Fruit fly (Drosophila melanogaster) whole organism, pupa: Measurements from ENCODE around the gene Cpsf5.

Experiments used
- CG10348 ChIP-seq: fragments of 200-800 bp; sonication (Bioruptor generic); IDR thresholded peaks from 2 replicates; pipeline ENCODE4 v1.3.6; 2022; ENCODE audit warnings: missing biosample characterization, missing genetic modification characterization
- CG15710 ChIP-seq: fragments of 200-800 bp; sonication (Bioruptor generic); optimal IDR thresholded peaks from 2 replicates; lab custom pipeline; 2018; ENCODE audit warnings: missing biosample characterization, mild to moderate bottlenecking, missing genetic modification characterization, moderate library complexity
- CG17806 ChIP-seq: fragments of 200-800 bp; sonication (Bioruptor generic); optimal IDR thresholded peaks from 2 replicates; lab custom pipeline; 2018; ENCODE audit warnings: missing biosample characterization, mild to moderate bottlenecking, missing genetic modification characterization, moderate library complexity
- CG8301 ChIP-seq: fragments of 200-800 bp; sonication (Bioruptor generic); optimal IDR thresholded peaks from 2 replicates; lab custom pipeline; 2018; ENCODE audit warnings: missing biosample characterization, mild to moderate bottlenecking, missing genetic modification characterization
- CG9948 ChIP-seq: fragments of 200-800 bp; sonication (Bioruptor generic); optimal IDR thresholded peaks from 2 replicates; lab custom pipeline; 2018; ENCODE audit warnings: missing biosample characterization, mild to moderate bottlenecking, missing genetic modification characterization, moderate library complexity
- EcR ChIP-seq: fragments of 200-800 bp; sonication (Bioruptor generic); optimal IDR thresholded peaks from 3 replicates; lab custom pipeline; 2019; ENCODE audit warnings: missing biosample characterization, missing genetic modification characterization, mild to moderate bottlenecking, moderate library complexity, missing genetic modification reagents
- Ets98B ChIP-seq: fragments of 200-800 bp; sonication (Bioruptor generic); IDR thresholded peaks from 2 replicates; pipeline ENCODE4 v1.3.6; 2022; ENCODE audit warnings: missing biosample characterization, missing genetic modification characterization
- Pif1A ChIP-seq: fragments of 200-800 bp; sonication (Bioruptor generic); optimal IDR thresholded peaks from 3 replicates; lab custom pipeline; 2016; ENCODE audit warnings: missing biosample characterization, missing genetic modification characterization
- Pif1B ChIP-seq: fragments of 200-800 bp; sonication (Bioruptor generic); optimal IDR thresholded peaks from 3 replicates; lab custom pipeline; 2016; ENCODE audit warnings: missing biosample characterization, missing genetic modification characterization
- Snoo ChIP-seq: fragments of 200-800 bp; sonication (Bioruptor generic); optimal IDR thresholded peaks from 3 replicates; lab custom pipeline; 2017; ENCODE audit warnings: missing biosample characterization, mild to moderate bottlenecking, missing genetic modification characterization, inconsistent platforms

- TF ChIP-seq CG10348 (GFP tag; lab: Robert Waterston, UW) (no peak), CG9948 (tag; lab: Kevin White, UChicago) (no peak), CG15710 (tag; lab: Kevin White, UChicago) (no peak), CG17806 (no peak), Pif1A (GFP tag; lab: Kevin White, UChicago) (no peak), CG8301 (tag; lab: Kevin White, UChicago) (no peak), EcR (GFP tag; lab: Kevin White, UChicago) (no peak), Pif1B (GFP tag; lab: Kevin White, UChicago) (no peak), Ets98B (GFP tag; lab: Robert Waterston, UW) (no peak), Snoo (tag; lab: Kevin White, UChicago) (no peak)
These were observed 21.2 kb downstream of the Cpsf5 start for dm6 chr3L:9431848-9432623.
